Worm (Caenorhabditis elegans) whole organism, young adult: Measurements from ENCODE around the gene tsct-1.

Experiments
- B0019.2 ChIP-seq: fragments of 200-800 bp; sonication (Bioruptor generic); conservative IDR thresholded peaks from 2 replicates; pipeline ENCODE4 v1.3.6; 2022; ENCODE audit warnings: missing genetic modification reagents, missing genetic modification characterization, missing compliant biosample characterization
- B0035.1 ChIP-seq: sonication (generic microtip); optimal IDR thresholded peaks from 2 replicates; lab custom pipeline; 2016; ENCODE audit warnings: missing genetic modification characterization, mild to moderate bottlenecking, missing compliant biosample characterization, missing genotype, missing genetic modification reagents
- B0336.3 ChIP-seq: fragments of 200-800 bp; sonication (Bioruptor generic); IDR thresholded peaks from 2 replicates; pipeline ENCODE4 v1.3.6; 2022; ENCODE audit warnings: missing genetic modification characterization, missing compliant biosample characterization
- C06A6.2 ChIP-seq: fragments of 200-800 bp; sonication (Bioruptor generic); conservative IDR thresholded peaks from 2 replicates; pipeline ENCODE4 v1.3.6; 2022; ENCODE audit warnings: missing genetic modification characterization, missing compliant biosample characterization
- C17E4.6 ChIP-seq: fragments of 200-800 bp; sonication (Bioruptor generic); IDR thresholded peaks from 2 replicates; pipeline ENCODE4 v1.3.6; 2022; ENCODE audit warnings: missing genetic modification reagents, missing genetic modification characterization, missing compliant biosample characterization
- F39B2.1 ChIP-seq: fragments of 200-800 bp; sonication (Bioruptor generic); IDR thresholded peaks from 2 replicates; pipeline ENCODE4 v1.3.6; 2022; ENCODE audit warnings: missing genetic modification reagents, missing genetic modification characterization, missing compliant biosample characterization
- F49E8.2 ChIP-seq: sonication (generic microtip); optimal IDR thresholded peaks from 3 replicates; lab custom pipeline; 2017; ENCODE audit warnings: missing genetic modification characterization, mild to moderate bottlenecking, missing compliant biosample characterization, antibody characterized with exemption, moderate library complexity; ENCODE audit not compliant: insufficient read depth
- F57A8.1 ChIP-seq: fragments of 200-800 bp; sonication (Bioruptor generic); optimal IDR thresholded peaks from 2 replicates; lab custom pipeline; 2018; ENCODE audit warnings: mild to moderate bottlenecking, missing genetic modification characterization, moderate library complexity, missing compliant biosample characterization
- F57C9.4 ChIP-seq: sonication (generic microtip); optimal IDR thresholded peaks from 2 replicates; lab custom pipeline; 2017; ENCODE audit warnings: mild to moderate bottlenecking, missing genetic modification characterization, missing compliant biosample characterization
- T26A5.8 ChIP-seq: sonication (generic microtip); optimal IDR thresholded peaks from 2 replicates; lab custom pipeline; 2016; ENCODE audit warnings: missing genetic modification characterization, missing compliant biosample characterization
- Y53G8AR.9 ChIP-seq: fragments of 200-800 bp; sonication (Bioruptor generic); conservative IDR thresholded peaks from 2 replicates; pipeline ENCODE4 v1.3.6; 2022; ENCODE audit warnings: missing genetic modification reagents, missing genetic modification characterization, missing compliant biosample characterization
- ZK185.1 ChIP-seq: sonication (generic microtip); optimal IDR thresholded peaks from 2 replicates; lab custom pipeline; 2016; ENCODE audit warnings: mild to moderate bottlenecking, missing genetic modification characterization, missing compliant biosample characterization; ENCODE audit not compliant: poor library complexity, severe bottlenecking
- akir-1 ChIP-seq: fragments of 200-800 bp; sonication (Bioruptor generic); optimal IDR thresholded peaks from 2 replicates; lab custom pipeline; 2018; ENCODE audit warnings: mild to moderate bottlenecking, missing genetic modification characterization, moderate library complexity, missing compliant biosample characterization
- aptf-2 ChIP-seq: fragments of 200-800 bp; sonication (Bioruptor generic); conservative IDR thresholded peaks from 2 replicates; pipeline ENCODE4 v1.3.6; 2022; ENCODE audit warnings: missing genetic modification reagents, missing genetic modification characterization, missing compliant biosample characterization
- aptf-3 ChIP-seq: fragments of 200-800 bp; sonication (Bioruptor generic); IDR thresholded peaks from 2 replicates; pipeline ENCODE4 v1.3.6; 2022; ENCODE audit warnings: missing genetic modification characterization, missing compliant biosample characterization
- atf-7 ChIP-seq: sonication (generic microtip); optimal IDR thresholded peaks from 2 replicates; lab custom pipeline; 2017; ENCODE audit warnings: mild to moderate bottlenecking, missing genetic modification characterization, missing compliant biosample characterization
- attf-6 ChIP-seq: fragments of 200-800 bp; sonication (Bioruptor generic); IDR thresholded peaks from 2 replicates; pipeline ENCODE4 v1.3.6; 2022; ENCODE audit warnings: missing genetic modification reagents, missing genetic modification characterization, missing compliant biosample characterization
- bed-2 ChIP-seq: fragments of 200-800 bp; sonication (Bioruptor generic); IDR thresholded peaks from 2 replicates; pipeline ENCODE4 v1.3.6; 2022; ENCODE audit warnings: missing genetic modification reagents, missing genetic modification characterization, missing compliant biosample characterization
- ccch-3 ChIP-seq: fragments of 200-800 bp; sonication (Bioruptor generic); optimal IDR thresholded peaks from 2 replicates; lab custom pipeline; 2018; ENCODE audit warnings: mild to moderate bottlenecking, missing genetic modification characterization, missing compliant biosample characterization
- cebp-2 ChIP-seq: fragments of 200-800 bp; sonication (Bioruptor generic); IDR thresholded peaks from 2 replicates; pipeline ENCODE4 v1.3.6; 2022; ENCODE audit warnings: missing genetic modification characterization, missing compliant biosample characterization
- chd-7 ChIP-seq: sonication (generic microtip); optimal IDR thresholded peaks from 2 replicates; lab custom pipeline; 2016; ENCODE audit warnings: mild to moderate bottlenecking, missing genetic modification characterization, moderate library complexity, missing compliant biosample characterization
- efl-1 ChIP-seq: fragments of 150-350 bp; optimal IDR thresholded peaks from 2 replicates; lab custom pipeline; 2014; ENCODE audit warnings: missing biosample characterization, missing genetic modification reagents, missing genetic modification characterization
- egl-44 ChIP-seq: fragments of 200-800 bp; sonication (Bioruptor generic); IDR thresholded peaks from 2 replicates; pipeline ENCODE4 v1.3.6; 2022; ENCODE audit warnings: missing genetic modification reagents, missing genetic modification characterization, missing compliant biosample characterization
- egrh-3 ChIP-seq: fragments of 200-800 bp; sonication (Bioruptor generic); IDR thresholded peaks from 2 replicates; pipeline ENCODE4 v1.3.6; 2022; ENCODE audit warnings: missing genetic modification reagents, missing genetic modification characterization, missing compliant biosample characterization
- ekl-4 ChIP-seq: fragments of 200-800 bp; sonication (Bioruptor generic); IDR thresholded peaks from 2 replicates; pipeline ENCODE4 v1.3.6; 2022; ENCODE audit warnings: missing genetic modification reagents, missing genetic modification characterization, missing compliant biosample characterization
- hrde-1 ChIP-seq: sonication (generic microtip); optimal IDR thresholded peaks from 2 replicates; lab custom pipeline; 2016; ENCODE audit warnings: missing genetic modification characterization, mild to moderate bottlenecking, missing compliant biosample characterization, moderate library complexity, missing genotype, missing genetic modification reagents, borderline replicate concordance
- hsf-1 ChIP-seq: fragments of 200-800 bp; sonication (Bioruptor generic); IDR thresholded peaks from 2 replicates; pipeline ENCODE4 v1.3.6; 2022; ENCODE audit warnings: missing genetic modification reagents, missing genetic modification characterization, missing compliant biosample characterization
- let-526 ChIP-seq: fragments of 200-800 bp; sonication (Bioruptor generic); IDR thresholded peaks from 2 replicates; pipeline ENCODE4 v1.3.6; 2022; ENCODE audit warnings: missing genetic modification reagents, missing genetic modification characterization, missing compliant biosample characterization
- let-607 ChIP-seq, 2 experiments: fragments of 200-800 bp in 1 of 2; sonication (Bioruptor generic) in 1 of 2; sonication (generic microtip) in 1 of 2; optimal IDR thresholded peaks; 2 replicates each; lab custom pipeline; 2016 to 2018; ENCODE audit warnings: mild to moderate bottlenecking in 2 of 2, missing compliant biosample characterization in 2 of 2, missing genetic modification characterization in 2 of 2, moderate library complexity in 2 of 2, missing genotype in 1 of 2
- lin-26 ChIP-seq: fragments of 200-800 bp; sonication (Bioruptor generic); IDR thresholded peaks from 2 replicates; pipeline ENCODE4 v1.3.6; 2022; ENCODE audit warnings: missing genetic modification reagents, missing genetic modification characterization, missing compliant biosample characterization
- lin-35 ChIP-seq, 3 experiments: fragments of 150-350 bp in 2 of 3; sonication (generic microtip) in 1 of 3; optimal IDR thresholded peaks; 2 replicates each; lab custom pipeline; 2014 to 2018; ENCODE audit warnings: missing biosample characterization in 3 of 3, missing genetic modification characterization in 3 of 3, missing genetic modification reagents in 3 of 3
- lsl-1 ChIP-seq: fragments of 200-800 bp; sonication (Bioruptor generic); optimal IDR thresholded peaks from 2 replicates; lab custom pipeline; 2018; ENCODE audit warnings: mild to moderate bottlenecking, missing genetic modification characterization, moderate library complexity, missing compliant biosample characterization
- madf-3 ChIP-seq: fragments of 200-800 bp; sonication (Bioruptor generic); IDR thresholded peaks from 2 replicates; pipeline ENCODE4 v1.3.6; 2022; ENCODE audit warnings: missing genetic modification reagents, missing genetic modification characterization, missing compliant biosample characterization
- mel-28 ChIP-seq: sonication (generic microtip); optimal IDR thresholded peaks from 2 replicates; lab custom pipeline; 2016; ENCODE audit warnings: borderline replicate concordance, mild to moderate bottlenecking, missing genetic modification characterization, missing compliant biosample characterization
- nfya-1 ChIP-seq: sonication (generic microtip); optimal IDR thresholded peaks from 2 replicates; lab custom pipeline; 2017; ENCODE audit warnings: antibody characterized with exemption, missing compliant biosample characterization, missing genetic modification characterization, borderline replicate concordance; ENCODE audit not compliant: insufficient read depth
- nhr-120 ChIP-seq: fragments of 200-800 bp; sonication (Bioruptor generic); IDR thresholded peaks from 2 replicates; pipeline ENCODE4 v1.3.6; 2022; ENCODE audit warnings: missing genetic modification characterization, missing compliant biosample characterization
- rec-8 ChIP-seq, 2 experiments: sonication (generic microtip); optimal IDR thresholded peaks; 2 replicates each; lab custom pipeline; 2016; ENCODE audit warnings: mild to moderate bottlenecking in 2 of 2, missing genetic modification characterization in 2 of 2, missing genetic modification reagents in 2 of 2, missing genotype in 2 of 2, missing biosample characterization in 1 of 2, missing compliant biosample characterization in 1 of 2, moderate library complexity in 1 of 2
- repo-1 ChIP-seq: sonication (generic microtip); optimal IDR thresholded peaks from 2 replicates; lab custom pipeline; 2017; ENCODE audit warnings: mild to moderate bottlenecking, missing genetic modification characterization, missing compliant biosample characterization
- rpc-1 ChIP-seq, 2 experiments: fragments of 150-350 bp in 1 of 2; sonication (generic microtip) in 1 of 2; optimal IDR thresholded peaks; 2 replicates each; lab custom pipeline; 2014 to 2018; ENCODE audit warnings: missing biosample characterization in 1 of 2, missing genetic modification characterization in 1 of 2, missing genetic modification reagents in 1 of 2, missing genotype in 1 of 2
- snpc-1.1 ChIP-seq: sonication (generic microtip); optimal IDR thresholded peaks from 2 replicates; lab custom pipeline; 2017; ENCODE audit warnings: missing genetic modification characterization, mild to moderate bottlenecking, missing compliant biosample characterization, antibody characterized with exemption, moderate library complexity, missing genotype, missing genetic modification reagents; ENCODE audit not compliant: insufficient read depth
- snpc-3.4 ChIP-seq: sonication (generic microtip); optimal IDR thresholded peaks from 2 replicates; lab custom pipeline; 2017; ENCODE audit warnings: missing genetic modification characterization, mild to moderate bottlenecking, missing compliant biosample characterization, antibody characterized with exemption, moderate library complexity, missing genotype, missing genetic modification reagents
- tbx-9 ChIP-seq: sonication (generic microtip); optimal IDR thresholded peaks from 2 replicates; lab custom pipeline; 2016; ENCODE audit warnings: borderline replicate concordance, missing genetic modification characterization, inconsistent platforms, missing compliant biosample characterization
- xnd-1 ChIP-seq: sonication (generic microtip); optimal IDR thresholded peaks from 2 replicates; lab custom pipeline; 2016; ENCODE audit warnings: missing genotype, missing genetic modification reagents, missing genetic modification characterization, missing compliant biosample characterization
- zim-3 ChIP-seq: sonication (generic microtip); optimal IDR thresholded peaks from 2 replicates; lab custom pipeline; 2017; ENCODE audit warnings: mild to moderate bottlenecking, missing genetic modification characterization, moderate library complexity, missing compliant biosample characterization
- ztf-18 ChIP-seq: sonication (generic microtip); optimal IDR thresholded peaks from 2 replicates; lab custom pipeline; 2016; ENCODE audit warnings: missing genotype, mild to moderate bottlenecking, missing genetic modification characterization, missing compliant biosample characterization
- ztf-28 ChIP-seq: fragments of 200-800 bp; sonication (Bioruptor generic); IDR thresholded peaks from 2 replicates; pipeline ENCODE4 v1.3.6; 2022; ENCODE audit warnings: missing genetic modification reagents, missing genetic modification characterization, missing compliant biosample characterization

tsct-1 gene

ce11 chrX:12458021-12458420 lies 24.1 kb downstream of the tsct-1 start (continued):
- TF ChIP-seq B0336.3 (GFP tag; lab: Robert Waterston, UW) (no peak), madf-3 (GFP tag; lab: Robert Waterston, UW) (no peak), repo-1 (peak; percentile 76), akir-1 (GFP tag; lab: Kevin White, UChicago) (no peak), F49E8.2 (tag; lab: Kevin White, UChicago) (peak; percentile 20), C17E4.6 (peak; percentile 40; the same call in 1 of the 2 replicates), ztf-18 (tag; lab: Kevin White, UChicago) (peak; percentile 62), ZK185.1 (tag; lab: Kevin White, UChicago) (peak; percentile 78), lin-26 (GFP tag; lab: Robert Waterston, UW) (peak; percentile 91), aptf-3 (GFP tag; lab: Robert Waterston, UW) (peak; percentile 81; the same call in 1 of the 2 replicates), efl-1 (GFP tag; lab: Kevin White, UChicago) (no peak), C06A6.2 (GFP tag; lab: Robert Waterston, UW) (no peak), let-607 (tag; optimal IDR thresholded peaks at IDR 0.05; lab: Kevin White, UChicago) (peak in 1 of 2 experiments; percentile 39), nfya-1 (tag; lab: Kevin White, UChicago) (no peak), lin-35 (GFP tag; optimal IDR thresholded peaks at IDR 0.05; lab: Kevin White, UChicago) (no peak), snpc-1.1 (tag; lab: Kevin White, UChicago) (peak; percentile 36), F39B2.1 (no peak), F57A8.1 (GFP tag; lab: Kevin White, UChicago) (no peak), nhr-120 (GFP tag; lab: Robert Waterston, UW) (peak; percentile 64; the same call in 1 of the 2 replicates), Y53G8AR.9 (GFP tag; lab: Robert Waterston, UW) (peak; percentile 78; the same call in 1 of the 2 replicates), cebp-2 (GFP tag; lab: Robert Waterston, UW) (peak; percentile 71; the same call in 1 of the 2 replicates), ekl-4 (GFP tag; lab: Robert Waterston, UW) (peak; percentile 75; the same call in 1 of the 2 replicates), T26A5.8 (tag; lab: Kevin White, UChicago) (peak; percentile 26), rpc-1 (optimal IDR thresholded peaks at IDR 0.05; lab: Kevin White, UChicago) (peak; percentile 90), rpc-1 (tag; optimal IDR thresholded peaks at IDR 0.05; lab: Kevin White, UChicago) (peak; percentile 95), xnd-1 (tag; lab: Kevin White, UChicago) (no peak), hsf-1 (GFP tag; lab: Robert Waterston, UW) (peak; percentile 43; the same call in 1 of the 2 replicates), aptf-2 (GFP tag; lab: Robert Waterston, UW) (no peak), egl-44 (peak; percentile 97), bed-2 (GFP tag; lab: Robert Waterston, UW) (no peak), attf-6 (GFP tag; lab: Robert Waterston, UW) (peak; percentile 45; the same call in 1 of the 2 replicates), rec-8 (tag; optimal IDR thresholded peaks at IDR 0.05; lab: Kevin White, UChicago) (peak; percentile 21 to 64), snpc-3.4 (tag; lab: Kevin White, UChicago) (peak; percentile 70), egrh-3 (GFP tag; lab: Robert Waterston, UW) (no peak), tbx-9 (tag; lab: Kevin White, UChicago) (peak; percentile 16), chd-7 (tag; lab: Kevin White, UChicago) (peak; percentile 73), hrde-1 (no peak), ccch-3 (GFP tag; lab: Kevin White, UChicago) (peak; percentile 44), mel-28 (tag; lab: Kevin White, UChicago) (no peak), F57C9.4 (tag; lab: Kevin White, UChicago) (no peak), lsl-1 (GFP tag; lab: Kevin White, UChicago) (peak; percentile 13), zim-3 (peak; percentile 81), let-526 (no peak), B0019.2 (GFP tag; lab: Robert Waterston, UW) (0 out of 2 replicates have a peak, but pooled peaks have one; percentile 3), ztf-28 (peak; percentile 53; the same call in 1 of the 2 replicates), atf-7 (tag; lab: Kevin White, UChicago) (peak; percentile 52), B0035.1 (tag; lab: Kevin White, UChicago) (peak; percentile 70)
